Worm (Caenorhabditis elegans): Measurements from ENCODE around the gene efr-3.

DNA sequence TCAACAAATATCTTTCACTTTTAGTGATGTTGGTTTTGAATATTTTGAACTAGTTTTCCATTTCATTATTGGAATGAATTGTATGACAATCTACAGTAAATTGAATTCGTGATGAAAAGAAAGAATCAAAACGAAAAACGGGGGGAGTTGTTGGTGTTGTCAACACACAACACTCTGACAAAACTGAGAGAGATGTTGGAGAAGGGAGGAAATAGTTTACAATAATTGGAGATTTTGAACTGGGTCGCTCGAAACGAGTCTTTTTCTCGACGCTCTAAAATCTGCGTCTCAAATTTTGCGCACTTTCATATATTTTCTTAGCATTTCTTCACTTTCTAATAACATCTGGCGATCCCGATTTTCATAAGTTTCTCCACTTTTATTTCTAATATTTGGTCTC lies 22.9 kb upstream of the efr-3 start, which contains the start of gene txt-18:
- TF ChIP-seq sptf-1 (tag; optimal IDR thresholded peaks at IDR 0.05) (no peak), unc-39 (tag; optimal IDR thresholded peaks at IDR 0.05) (no peak), unc-62 (GFP tag; optimal IDR thresholded peaks at IDR 0.05) (no peak), ceh-83 (GFP tag; optimal IDR thresholded peaks at IDR 0.05) (no peak), snpc-4 (tag; optimal IDR thresholded peaks at IDR 0.05) (no peak), blmp-1 (tag; optimal IDR thresholded peaks at IDR 0.05) (no peak)

All from whole organism, mixed stage, embryonic.